Worm (Caenorhabditis elegans) whole organism, L4/young adult: ENCODE data around the gene C36C9.6.
"Not testable (repeated sequence)": the region's sequence is repeated elsewhere in the genome, so short reads cannot be mapped to it uniquely, and the experiment has no call there.

Experiments
- W03F9.2 ChIP-seq: fragments of 150-350 bp; optimal IDR thresholded peaks from 2 replicates; lab custom pipeline; 2014; ENCODE audit warnings: missing biosample characterization, missing genetic modification characterization
- dao-5 ChIP-seq: sonication (generic microtip); optimal IDR thresholded peaks from 2 replicates; lab custom pipeline; 2016; ENCODE audit warnings: missing genotype, missing genetic modification characterization, moderate library complexity, missing compliant biosample characterization
- him-1 ChIP-seq: sonication (generic microtip); optimal IDR thresholded peaks from 2 replicates; lab custom pipeline; 2016; ENCODE audit warnings: missing genotype, missing genetic modification reagents, missing genetic modification characterization, missing compliant biosample characterization

C36C9.6 gene

DNA sequence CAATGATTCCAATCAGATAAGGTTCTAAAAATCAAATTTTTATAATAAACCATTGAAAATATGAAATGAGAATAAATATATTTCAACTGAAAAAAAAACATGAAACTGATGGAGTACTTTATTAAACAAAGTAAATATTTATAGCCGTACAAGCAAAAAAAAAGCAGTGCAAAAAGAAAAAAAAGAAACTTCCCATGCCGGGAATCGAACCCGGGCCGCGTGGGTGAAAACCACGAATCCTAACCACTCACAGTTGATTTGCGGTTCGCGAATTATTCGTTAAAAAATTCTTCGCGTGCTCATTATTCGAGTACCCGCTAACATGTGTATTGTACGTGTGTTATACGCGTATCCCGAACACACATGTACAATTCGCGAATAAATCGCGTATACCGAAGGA, at the start of gene C36C9.6:
TSS of gene C36C9.6 (minus strand) at position 101 of the 400 bp plus-strand sequence.
- TF ChIP-seq him-1, dao-5, W03F9.2 (tag; lab: Kevin White, UChicago): not testable (repeated sequence)

DNA sequence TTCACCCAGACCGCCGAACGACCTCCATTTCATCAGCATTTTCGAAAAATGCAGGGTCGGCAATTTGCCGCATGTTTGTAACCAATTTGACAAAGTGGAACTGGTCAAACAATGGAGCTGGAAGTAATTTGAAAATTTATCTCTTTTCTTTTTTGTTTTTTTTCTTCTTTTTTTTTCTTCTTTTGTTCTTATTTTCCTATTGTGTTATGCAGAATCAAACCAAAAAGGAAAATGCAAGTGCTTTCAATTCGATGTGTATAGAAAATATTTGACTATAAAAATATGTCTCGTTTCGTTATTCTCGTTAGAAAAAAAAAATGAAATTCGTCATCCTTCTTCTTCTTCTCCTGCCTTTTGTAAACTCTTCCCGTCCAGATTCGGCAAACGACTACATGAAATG, 46.8 kb upstream of the C36C9.6 start, which contains the start of gene F07G6.10:
TSS of gene F07G6.10 (plus strand) at position 301 of the 400 bp plus-strand sequence.
- TF ChIP-seq W03F9.2 (tag; lab: Kevin White, UChicago) (no peak), dao-5 (tag; lab: Kevin White, UChicago) (no peak), him-1 (tag; lab: Kevin White, UChicago) (no peak)

DNA sequence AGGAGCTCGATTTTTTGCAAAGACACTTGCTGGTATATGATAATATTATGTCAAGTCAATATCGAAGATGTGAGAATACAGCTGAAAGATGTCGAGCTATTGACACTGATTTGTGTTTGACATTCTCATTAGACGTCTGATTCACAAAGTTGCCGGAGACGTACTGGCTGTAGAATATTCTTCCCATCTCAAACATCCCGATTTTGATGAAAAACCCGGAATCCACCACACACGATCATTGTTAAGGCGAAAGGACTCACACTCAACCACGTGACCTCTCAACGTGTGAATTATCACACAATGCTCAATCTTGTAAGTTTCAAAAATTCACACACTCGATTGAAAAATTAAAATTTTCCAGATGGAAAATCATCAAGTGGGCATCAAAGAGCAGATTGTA, 45.1 kb upstream of the C36C9.6 start, which contains the start of gene F07G6.12:
TSS of gene F07G6.12 (plus strand) at position 301 of the 400 bp plus-strand sequence.
- no peak for TF ChIP-seq dao-5 (tag; lab: Kevin White, UChicago)
- TF ChIP-seq him-1 (tag; lab: Kevin White, UChicago), result no peak
- no peak for TF ChIP-seq W03F9.2 (tag; lab: Kevin White, UChicago)

DNA sequence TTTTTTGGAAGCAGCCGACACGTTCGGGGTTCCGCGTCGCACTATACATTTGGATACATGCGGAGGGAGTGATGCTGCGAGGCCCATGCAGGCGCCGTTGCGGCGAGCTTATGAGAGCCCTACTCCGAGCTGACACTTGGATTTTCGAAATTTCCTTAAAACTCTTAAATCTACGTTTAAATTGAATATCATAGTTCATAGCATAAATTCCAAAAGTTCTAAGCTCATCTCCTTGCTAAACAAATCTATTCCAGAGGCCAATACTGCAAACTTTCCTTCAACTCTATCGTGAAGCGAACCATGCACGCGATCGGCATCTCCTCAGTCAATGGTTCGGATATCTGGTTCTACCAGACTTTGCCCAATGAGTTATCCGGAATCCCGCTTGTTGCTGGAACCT, 38.8 kb upstream of the C36C9.6 start, which contains the start of gene dgn-3:
TSS of gene dgn-3 (plus strand) at position 301 of the 400 bp plus-strand sequence.
- TF ChIP-seq dao-5 (tag; lab: Kevin White, UChicago) (no peak), him-1 (tag; lab: Kevin White, UChicago) (no peak), W03F9.2 (tag; lab: Kevin White, UChicago) (no peak)

ce11 chrX:1727056-1727455, 36.3 kb upstream of the C36C9.6 start, which contains the start of gene F07G6.2:
Gene F07G6.2, plus strand, starts transcription at chrX:1727356.
- TF ChIP-seq him-1 (tag; lab: Kevin White, UChicago) (no peak), W03F9.2 (tag; lab: Kevin White, UChicago) (no peak), dao-5 (tag; lab: Kevin White, UChicago) (no peak)

DNA sequence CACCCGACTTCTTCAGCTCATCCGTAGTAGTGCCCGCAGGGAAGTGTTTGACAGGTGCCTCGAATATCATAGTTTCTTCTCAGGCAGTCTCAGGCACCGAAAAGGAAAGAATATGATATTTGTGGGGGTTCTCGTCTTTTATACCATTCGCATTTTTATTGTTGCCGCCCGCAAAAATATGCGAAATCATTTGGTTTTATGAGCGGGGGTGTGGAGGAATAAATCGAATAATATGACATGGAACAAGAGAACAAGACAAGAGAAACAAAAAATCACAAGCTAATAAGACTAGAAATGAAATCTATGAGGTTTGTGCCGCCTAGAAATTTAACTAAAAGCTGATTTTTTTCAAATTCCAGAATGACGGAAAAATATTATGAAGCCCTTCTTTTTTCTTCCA, 29.6 kb upstream of the C36C9.6 start, which contains the start of gene F07G6.8:
TSS of gene F07G6.8 (minus strand) at position 101 of the 400 bp plus-strand sequence.
- no peak for TF ChIP-seq W03F9.2 (tag; lab: Kevin White, UChicago)
- TF ChIP-seq him-1 (tag; lab: Kevin White, UChicago), result no peak
- TF ChIP-seq dao-5 (tag; lab: Kevin White, UChicago), result no peak

- TF ChIP-seq W03F9.2 (tag; lab: Kevin White, UChicago) (no peak), dao-5 (tag; lab: Kevin White, UChicago) (no peak), him-1 (tag; lab: Kevin White, UChicago) (no peak)
Observed at ce11 chrX:1718479-1718878, 27.7 kb upstream of the C36C9.6 start, which contains the start of gene fbxa-53. Gene fbxa-53, minus strand, starts transcription at chrX:1718579.

ce11 chrX:1712538-1712937, 21.7 kb upstream of the C36C9.6 start, which contains the start of gene fbxa-52:
Gene fbxa-52, minus strand, starts transcription at chrX:1712638.
- no peak for TF ChIP-seq him-1 (tag; lab: Kevin White, UChicago)
- no peak for TF ChIP-seq W03F9.2 (tag; lab: Kevin White, UChicago)
- no peak for TF ChIP-seq dao-5 (tag; lab: Kevin White, UChicago)

ce11 chrX:1706538-1706937, 15.7 kb upstream of the C36C9.6 start, which contains the start of gene F07G6.5:
Gene F07G6.5, minus strand, starts transcription at chrX:1706638.
- TF ChIP-seq dao-5 (tag; lab: Kevin White, UChicago) (no peak), W03F9.2 (tag; lab: Kevin White, UChicago) (no peak), him-1 (tag; lab: Kevin White, UChicago) (no peak)

DNA sequence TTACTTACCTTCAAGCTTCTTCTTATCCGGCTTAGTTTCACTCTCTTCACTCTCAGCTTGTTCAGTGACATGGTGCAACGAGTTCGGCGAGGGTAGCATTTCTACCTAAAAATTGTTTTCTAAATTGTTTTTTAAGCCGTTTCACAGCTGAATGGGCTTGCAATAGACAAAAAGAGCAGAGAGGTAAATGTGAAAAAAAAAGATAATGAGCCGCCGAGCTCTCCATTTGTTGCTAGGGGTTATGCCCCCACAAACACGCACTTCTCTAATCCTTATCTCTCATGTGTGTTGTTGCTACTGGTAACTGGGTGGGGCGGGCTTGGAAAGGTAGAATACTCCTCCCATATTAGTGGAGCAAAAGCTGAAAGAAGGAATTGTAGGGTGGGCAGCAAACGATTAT, 13.0 kb upstream of the C36C9.6 start, which contains the start of gene C36C9.5:
TSS of gene C36C9.5 (minus strand) at position 101 of the 400 bp plus-strand sequence.
- TF ChIP-seq W03F9.2 (tag; lab: Kevin White, UChicago) (no peak), dao-5 (tag; lab: Kevin White, UChicago) (no peak), him-1 (tag; lab: Kevin White, UChicago) (no peak)

- TF ChIP-seq W03F9.2 (tag; lab: Kevin White, UChicago) (no peak), dao-5 (tag; lab: Kevin White, UChicago) (no peak), him-1 (tag; lab: Kevin White, UChicago) (no peak)
Observed at ce11 chrX:1703049-1703448, 12.3 kb upstream of the C36C9.6 start.

DNA sequence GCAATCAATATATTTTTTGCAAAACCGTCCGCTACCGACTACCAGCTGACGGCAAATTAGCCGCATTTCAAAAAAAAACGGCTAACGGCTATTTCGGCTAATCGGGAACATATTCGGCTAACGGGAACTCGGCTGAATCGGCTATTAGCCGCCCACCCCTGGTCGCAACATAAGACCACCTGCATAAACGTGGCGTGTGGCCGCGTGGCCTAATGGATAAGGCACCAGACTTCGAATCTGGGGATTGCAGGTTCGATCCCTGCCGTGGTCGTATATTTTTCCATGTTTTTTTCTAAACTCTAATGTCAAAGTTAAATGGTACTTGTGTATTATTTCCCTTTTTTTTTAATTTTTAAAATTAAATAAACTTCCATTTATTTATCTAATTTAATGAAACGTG, 7.7 kb upstream of the C36C9.6 start:
- TF ChIP-seq W03F9.2 (tag; lab: Kevin White, UChicago) (no peak), dao-5 (tag; lab: Kevin White, UChicago) (no peak), him-1 (tag; lab: Kevin White, UChicago) (no peak)

- TF ChIP-seq W03F9.2, him-1, dao-5 (tag; lab: Kevin White, UChicago): not testable (repeated sequence)
Observed at ce11 chrX:1696879-1697278, 6.1 kb upstream of the C36C9.6 start, which contains the start of gene C36C9.4. Gene C36C9.4, minus strand, starts transcription at chrX:1696979.
